Fruit fly (Drosophila melanogaster) S2 (cell line): ENCODE results near the gene CG13713.
A peak's percentile ranks its signal among the peaks of the same experiment; 100 is the strongest.

ENCODE experiments used
- CG8478 ChIP-seq: fragments of >200 bp; optimal IDR thresholded peaks from 2 replicates; lab custom pipeline; 2018
- CTCF ChIP-seq, 2 experiments: fragments of >200 bp; optimal IDR thresholded peaks; 2 replicates each; lab custom pipeline; 2018

CG13713 gene

DNA sequence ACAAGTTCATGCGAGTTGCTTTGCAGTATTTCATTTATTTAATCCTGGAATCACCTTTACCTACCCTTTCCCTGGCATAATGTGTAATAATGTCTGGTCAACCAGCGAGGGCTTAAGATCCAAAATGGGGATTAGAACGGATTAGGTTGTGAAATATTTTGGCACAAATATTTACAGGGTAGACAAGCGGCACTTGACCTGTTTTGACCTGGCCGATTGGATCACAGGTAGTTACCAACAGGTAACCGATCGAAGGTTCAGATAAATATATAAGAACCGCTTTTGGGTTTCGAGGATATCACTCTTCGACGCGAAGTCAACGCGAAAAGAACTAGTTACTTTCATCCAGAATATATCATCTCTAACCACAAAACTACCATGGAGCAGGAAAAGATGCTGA lies at the start of gene CG13713:
CG13713 (plus strand) TSS at position 301 of the 400 bp plus-strand sequence.
- TF ChIP-seq CG8478 (no peak), CTCF (optimal IDR thresholded peaks at IDR 0.05; lab: Kevin White, UChicago) (no peak)

DNA sequence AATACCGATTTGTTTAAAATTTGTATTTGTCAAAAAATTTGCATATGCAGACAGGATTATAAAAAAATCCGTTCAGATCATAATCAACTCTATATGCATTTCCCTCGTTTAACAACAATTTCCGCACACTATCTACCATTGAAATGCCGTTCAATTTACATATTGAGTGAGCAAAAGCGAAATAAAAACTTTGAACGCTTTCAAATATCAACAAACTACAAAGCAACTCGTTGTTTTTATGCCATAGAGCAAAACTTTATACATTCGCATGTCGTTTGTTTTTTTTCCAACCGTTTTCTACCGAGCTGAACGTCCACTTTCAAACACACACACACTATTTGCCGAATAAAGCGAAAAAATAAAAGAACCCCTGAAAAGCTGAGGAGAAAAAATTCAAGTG lies 49.4 kb upstream of the CG13713 start, which contains the start of gene TTLL1B:
TTLL1B (plus strand) TSS at position 301 of the 400 bp plus-strand sequence.
- no peak for TF ChIP-seq CTCF (optimal IDR thresholded peaks at IDR 0.05; lab: Kevin White, UChicago)
- no peak for TF ChIP-seq CG8478

DNA sequence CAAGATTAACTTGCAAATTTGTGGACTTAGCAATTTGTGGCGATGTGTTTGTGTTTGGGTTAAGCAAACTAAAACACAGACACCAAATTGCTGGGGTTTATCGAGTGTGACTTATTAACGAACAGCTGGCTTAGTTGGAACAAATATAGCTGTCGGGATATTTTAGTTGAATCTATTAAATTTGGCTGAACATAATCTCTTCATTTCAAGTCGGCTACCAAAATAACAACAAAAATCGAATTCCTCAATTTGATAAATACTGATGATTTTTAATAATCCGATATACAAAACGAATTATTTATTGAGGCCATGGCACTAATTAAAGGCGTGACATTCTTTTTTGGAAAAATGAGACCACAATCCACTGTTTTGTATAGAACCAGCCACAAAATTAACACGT lies 30.1 kb upstream of the CG13713 start, which contains the start of gene CG32236:
CG32236 (minus strand) TSS at position 101 of the 400 bp plus-strand sequence.
- TF ChIP-seq CTCF (optimal IDR thresholded peaks at IDR 0.05; lab: Kevin White, UChicago) (no peak), CG8478 (no peak)

DNA sequence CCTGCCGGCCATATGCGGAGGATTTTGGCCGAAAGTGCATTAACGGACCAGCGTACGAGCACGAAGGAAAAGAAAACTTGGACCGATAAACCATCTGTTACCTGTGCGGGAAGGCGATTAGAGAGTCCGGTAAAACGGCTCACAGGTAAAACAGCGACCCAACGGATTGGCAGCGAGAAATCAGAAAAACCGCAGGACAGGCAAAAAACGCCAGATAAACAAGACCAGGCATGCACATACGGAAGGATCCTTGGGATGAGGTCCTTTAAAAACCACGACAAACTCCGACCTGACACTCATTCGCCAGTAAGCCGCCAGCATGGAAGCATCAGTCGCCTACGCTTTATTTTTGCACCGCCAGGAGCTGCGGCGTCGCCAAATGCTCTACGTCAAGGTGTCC lies 19.9 kb upstream of the CG13713 start, which contains the start of gene CG34266:
CG34266 (plus strand) TSS at position 301 of the 400 bp plus-strand sequence.
- no peak for TF ChIP-seq CG8478
- no peak for TF ChIP-seq CTCF (optimal IDR thresholded peaks at IDR 0.05; lab: Kevin White, UChicago)

DNA sequence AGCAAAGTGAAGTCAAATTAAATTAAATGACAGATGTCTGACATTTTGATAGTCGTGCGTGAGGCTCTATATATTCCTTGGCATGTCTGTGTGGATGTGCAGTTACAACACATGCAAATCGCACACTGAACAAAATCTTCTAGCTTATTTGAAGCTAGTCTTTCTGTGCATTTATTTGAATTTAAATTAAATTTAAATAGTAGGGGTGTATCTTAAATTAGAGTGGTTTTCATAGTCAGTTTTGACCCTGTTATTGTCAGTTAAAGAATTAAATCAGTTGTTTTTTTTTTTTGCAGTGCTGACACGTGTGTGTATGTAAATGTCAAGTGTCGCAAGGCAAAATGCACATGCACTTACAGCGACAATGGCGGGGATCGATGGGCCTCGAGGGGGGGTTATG lies 18.3 kb upstream of the CG13713 start:
- TF ChIP-seq CG8478 (no peak), CTCF (optimal IDR thresholded peaks at IDR 0.05; lab: Kevin White, UChicago) (no peak)

DNA sequence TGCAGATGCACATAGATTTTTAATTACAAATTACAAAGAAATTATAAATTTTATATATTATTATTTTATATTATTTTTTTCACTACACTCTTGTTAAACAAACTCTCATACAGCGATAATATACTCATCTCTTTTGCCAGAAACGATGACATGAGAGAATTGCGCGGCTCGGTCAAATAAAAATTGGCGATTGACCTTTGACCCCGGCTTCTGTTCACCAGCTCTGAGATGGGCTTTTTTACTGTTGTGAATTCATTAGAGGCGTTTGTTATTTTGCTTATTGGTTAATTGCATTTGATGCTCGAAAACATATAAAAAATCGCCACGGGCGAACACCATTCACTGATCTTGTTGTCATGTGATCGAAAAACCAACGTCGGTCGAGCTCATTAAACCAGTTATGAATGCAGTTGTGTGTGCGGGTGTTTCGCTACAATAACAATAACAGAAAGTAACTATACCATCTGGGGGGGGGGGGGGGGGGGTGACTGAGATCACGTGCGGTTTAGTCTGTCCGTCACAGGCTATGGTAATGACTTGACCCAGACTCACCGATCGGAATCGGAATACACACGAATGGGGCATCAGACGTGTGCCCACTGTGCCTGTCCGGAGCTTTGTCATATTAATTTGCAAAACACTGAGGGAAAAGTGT lies 12.7 kb upstream of the CG13713 start:
- TF ChIP-seq CG8478 (no peak), CTCF (optimal IDR thresholded peaks at IDR 0.05; lab: Kevin White, UChicago) (no peak)

DNA sequence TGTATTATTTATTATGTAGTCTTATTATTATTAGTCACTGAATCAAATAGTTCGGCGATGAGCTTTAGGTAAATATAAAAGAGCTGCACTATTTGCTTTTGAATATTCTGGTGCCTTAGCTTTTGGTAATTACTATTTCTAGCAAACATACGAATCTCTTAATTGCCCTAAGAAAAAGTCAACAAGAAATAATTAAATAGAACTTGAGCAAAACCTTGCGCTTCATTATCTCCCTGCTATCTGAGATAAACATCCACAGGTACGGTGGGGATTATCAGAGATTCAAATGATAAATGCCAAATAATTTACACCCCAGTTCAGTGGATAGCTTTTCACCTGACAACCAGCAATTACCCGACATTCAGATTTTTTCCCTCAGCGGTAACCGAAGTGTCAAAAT lies 11.4 kb upstream of the CG13713 start:
- no peak for TF ChIP-seq CG8478
- TF ChIP-seq CTCF (optimal IDR thresholded peaks at IDR 0.05; lab: Kevin White, UChicago): no peak

DNA sequence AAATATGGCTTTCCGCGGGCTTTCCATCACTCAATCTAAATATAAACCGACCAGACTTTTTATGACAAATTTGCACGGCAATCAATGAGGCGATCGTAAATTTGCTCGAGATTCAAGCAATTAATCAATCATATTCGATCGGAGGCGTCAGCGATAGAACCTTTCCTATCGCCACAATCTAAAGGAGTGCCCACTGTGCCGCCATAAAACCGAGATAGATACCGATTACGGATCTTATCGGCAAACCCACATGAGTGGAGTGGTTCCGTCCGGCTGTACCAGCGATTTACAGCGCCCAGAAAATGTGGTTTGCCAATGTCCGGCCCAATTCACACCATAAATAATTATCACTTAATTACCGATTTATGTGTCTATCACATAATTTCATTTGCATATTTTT lies 10.8 kb upstream of the CG13713 start:
- TF ChIP-seq CTCF (optimal IDR thresholded peaks at IDR 0.05; lab: Kevin White, UChicago) (no peak), CG8478 (no peak)

DNA sequence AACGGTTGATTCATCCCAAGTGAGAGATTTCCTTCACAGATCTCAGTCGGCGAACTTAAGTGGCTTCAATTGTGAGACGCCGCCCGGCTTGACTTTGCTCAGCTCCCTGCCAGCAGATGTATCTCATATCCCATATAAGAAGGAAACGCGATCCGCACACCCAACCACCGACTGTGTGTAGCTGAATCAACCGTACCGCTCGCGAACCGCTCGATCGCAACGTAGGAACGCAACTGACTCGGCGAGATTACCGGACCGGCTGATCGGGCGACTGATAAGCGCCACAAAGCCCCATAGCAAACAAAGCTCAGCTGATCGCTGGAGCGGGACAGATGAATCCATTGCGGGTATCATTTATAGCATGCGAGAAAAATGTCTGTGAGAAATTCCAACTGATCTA lies 10.3 kb upstream of the CG13713 start, which contains the start of gene axo:
axo (minus strand) TSS at position 185 of the 400 bp plus-strand sequence.
- TF ChIP-seq CG8478: no peak
- no peak for TF ChIP-seq CTCF (optimal IDR thresholded peaks at IDR 0.05; lab: Kevin White, UChicago)

DNA sequence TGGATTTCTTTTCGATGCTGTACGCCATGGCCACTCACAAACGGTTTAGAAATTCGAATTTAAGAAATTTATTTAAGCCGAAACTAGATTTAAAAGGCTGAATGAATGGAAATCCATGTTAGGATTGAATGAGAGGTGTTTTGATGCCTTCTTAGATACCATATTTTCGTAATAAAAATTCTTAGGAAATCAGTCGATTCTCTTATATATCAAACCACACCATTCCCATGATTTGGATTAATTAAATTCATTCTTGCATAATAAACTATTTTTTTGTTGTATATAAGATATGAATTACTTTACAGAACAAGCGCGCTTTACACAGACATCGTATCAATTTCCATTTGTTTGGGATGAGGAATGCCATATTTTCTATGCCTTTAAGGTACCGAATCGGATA lies 8.7 kb upstream of the CG13713 start, which contains the start of gene CG7514:
CG7514 (minus strand) TSS at position 101 of the 400 bp plus-strand sequence.
- TF ChIP-seq CG8478 (no peak), CTCF (optimal IDR thresholded peaks at IDR 0.05; lab: Kevin White, UChicago) (no peak)

DNA sequence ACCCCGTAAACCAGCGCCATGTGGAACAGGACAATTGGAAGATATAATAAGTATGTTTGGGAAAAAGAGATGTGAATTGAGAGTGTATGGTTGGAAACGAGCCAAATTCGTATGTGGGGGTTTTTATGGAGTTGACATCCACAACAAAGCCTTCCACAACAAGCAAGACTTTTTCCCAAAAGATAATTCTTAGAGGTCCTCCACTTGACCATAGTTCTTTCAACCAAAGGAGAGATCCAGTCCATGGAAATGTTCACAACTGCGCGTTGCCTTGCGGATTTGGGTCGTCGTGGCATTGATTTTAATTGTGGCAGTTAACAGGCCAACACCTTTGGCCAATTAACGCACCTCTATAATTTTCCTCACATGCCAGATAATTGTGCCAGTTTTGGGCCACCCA lies 7.4 kb upstream of the CG13713 start, which contains the start of gene CG18418:
CG18418 (minus strand) TSS at position 101 of the 400 bp plus-strand sequence.
- TF ChIP-seq CG8478: no peak
- TF ChIP-seq CTCF (optimal IDR thresholded peaks at IDR 0.05; lab: Kevin White, UChicago): no peak

DNA sequence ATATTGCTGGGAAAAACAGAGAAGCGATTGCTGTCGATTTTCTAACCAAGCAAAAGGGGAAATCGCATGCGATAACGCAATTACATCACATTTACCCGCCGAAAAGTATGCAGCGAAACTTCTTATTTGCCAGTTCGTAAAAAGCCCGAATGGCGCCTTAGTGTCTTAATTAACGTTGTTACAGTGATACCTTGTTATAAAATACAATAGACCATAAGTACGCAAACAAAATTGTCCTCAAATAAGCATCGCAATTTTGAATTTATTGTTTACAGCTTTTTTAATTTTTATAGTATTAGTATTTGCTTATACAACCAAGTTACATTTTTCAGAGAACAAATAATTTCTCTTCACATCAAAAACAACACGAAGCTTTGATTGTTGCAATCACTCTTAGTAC lies 6.7 kb upstream of the CG13713 start:
- TF ChIP-seq CG8478: no peak
- peak; percentile 89 for TF ChIP-seq CTCF (optimal IDR thresholded peaks at IDR 0.05; lab: Kevin White, UChicago)

DNA sequence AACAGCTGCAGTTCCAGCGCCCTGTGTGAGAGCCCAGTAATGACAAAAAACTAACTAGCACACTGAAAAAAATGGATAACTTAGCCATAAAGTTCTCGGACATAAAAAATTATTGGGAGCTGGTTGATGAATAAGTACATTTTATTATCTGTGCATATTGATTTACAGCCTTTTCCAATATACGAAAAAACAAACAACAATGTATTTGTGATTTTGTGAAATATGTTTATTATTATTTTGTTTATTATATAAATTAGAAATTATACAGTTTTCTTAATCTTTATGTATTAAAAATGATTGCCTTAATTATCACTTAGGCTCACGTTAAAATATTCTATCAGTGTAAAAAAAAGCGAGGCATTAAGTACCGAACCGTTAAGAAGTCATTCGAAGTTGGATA lies 5.6 kb upstream of the CG13713 start:
- TF ChIP-seq CG8478 (no peak), CTCF (optimal IDR thresholded peaks at IDR 0.05; lab: Kevin White, UChicago) (no peak)

DNA sequence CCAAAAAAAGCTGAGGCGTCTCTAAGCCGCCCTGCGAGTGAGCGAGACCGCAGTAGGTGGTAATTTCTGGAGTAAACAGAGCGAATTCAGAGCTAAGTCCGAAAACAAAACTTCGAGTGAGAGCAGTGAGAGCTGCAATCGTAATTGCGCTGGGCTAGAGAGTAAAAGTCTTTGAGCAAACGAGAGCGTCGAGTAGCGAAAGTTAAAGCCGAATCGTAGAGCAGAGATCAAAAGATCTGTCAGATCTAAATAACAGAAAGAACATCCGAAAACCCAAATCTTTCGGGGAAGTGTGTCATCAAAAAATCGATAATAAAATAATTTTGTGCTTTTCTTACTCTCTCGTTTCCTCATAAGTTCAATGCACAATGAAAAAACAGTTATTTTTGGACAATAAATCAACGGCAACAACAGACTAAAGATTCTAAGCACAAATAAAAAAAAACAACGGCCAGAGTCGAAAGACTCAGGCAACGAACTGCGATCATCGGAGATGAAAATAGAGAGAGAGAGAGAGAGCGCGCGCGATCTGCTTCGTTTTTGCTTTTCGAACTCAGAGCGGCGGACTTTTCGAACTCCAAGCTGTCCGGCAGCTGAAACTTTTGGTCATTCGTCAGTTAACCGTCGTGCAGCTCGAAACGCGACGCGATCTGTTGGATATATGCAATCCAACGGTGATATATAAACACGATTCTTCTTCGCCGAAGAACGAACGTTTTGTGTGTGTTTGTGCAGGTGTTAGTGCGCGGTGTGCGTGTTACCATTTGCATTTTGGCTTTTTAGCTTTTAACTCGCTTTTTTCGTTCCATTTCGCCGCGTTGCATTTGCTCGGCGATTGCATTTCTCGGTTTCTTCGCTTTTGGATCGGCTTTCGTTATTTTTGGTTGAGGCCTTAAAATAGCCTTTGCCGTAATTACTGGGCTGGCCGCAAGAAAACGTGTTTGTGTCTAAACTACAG lies 4.9 kb upstream of the CG13713 start, which contains the start of gene RhoGEF64C:
RhoGEF64C (plus strand) TSS at position 607 of the 958 bp plus-strand sequence.
- TF ChIP-seq CG8478 (no peak), CTCF (optimal IDR thresholded peaks at IDR 0.05; lab: Kevin White, UChicago) (no peak)

DNA sequence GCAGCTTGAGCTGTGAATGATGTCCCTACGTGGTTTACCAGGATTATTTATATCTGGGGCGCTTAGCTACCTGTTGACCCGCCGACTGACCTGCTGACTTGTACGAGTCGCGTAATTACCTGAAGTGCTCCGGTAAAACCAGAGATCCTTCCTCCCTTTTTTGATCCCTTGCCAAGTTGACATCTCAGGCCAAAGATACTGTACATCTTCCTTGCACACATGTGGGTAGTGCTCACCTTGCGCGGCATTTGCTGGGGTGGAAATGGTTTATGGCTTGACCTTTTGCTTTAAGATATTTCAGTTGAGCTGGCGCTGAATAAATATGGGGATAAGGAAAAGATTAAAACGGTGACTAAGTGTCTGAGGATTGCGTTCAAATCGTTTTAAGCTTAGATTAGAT lies 2.6 kb upstream of the CG13713 start, which contains the start of gene CG15876:
CG15876 (minus strand) TSS at position 23 of the 400 bp plus-strand sequence.
- no peak for TF ChIP-seq CG8478
- no peak for TF ChIP-seq CTCF (optimal IDR thresholded peaks at IDR 0.05; lab: Kevin White, UChicago)
